Fruit fly (Drosophila melanogaster): ENCODE results near the gene Snx17.

- TF ChIP-seq insv (optimal IDR thresholded peaks at IDR 0.05) (no peak), Sin3A (optimal IDR thresholded peaks at IDR 0.05) (no peak), h (optimal IDR thresholded peaks at IDR 0.05) (no peak)
Observed at dm6 chr2L:10231510-10231909, 24.7 kb upstream of the Snx17 start, which contains the start of gene ova.

Data from Kc167 (cell line).